Worm (Caenorhabditis elegans) whole organism, late embryonic: ENCODE data around the gene R11E3.1.

Source experiments
- fkh-6 ChIP-seq: sonication (generic microtip); optimal IDR thresholded peaks from 2 replicates; lab custom pipeline; 2016; ENCODE audit warnings: missing genetic modification characterization, missing compliant biosample characterization
- zip-5 ChIP-seq: sonication (generic microtip); optimal IDR thresholded peaks from 2 replicates; lab custom pipeline; 2016; ENCODE audit warnings: missing genetic modification characterization, missing compliant biosample characterization

DNA sequence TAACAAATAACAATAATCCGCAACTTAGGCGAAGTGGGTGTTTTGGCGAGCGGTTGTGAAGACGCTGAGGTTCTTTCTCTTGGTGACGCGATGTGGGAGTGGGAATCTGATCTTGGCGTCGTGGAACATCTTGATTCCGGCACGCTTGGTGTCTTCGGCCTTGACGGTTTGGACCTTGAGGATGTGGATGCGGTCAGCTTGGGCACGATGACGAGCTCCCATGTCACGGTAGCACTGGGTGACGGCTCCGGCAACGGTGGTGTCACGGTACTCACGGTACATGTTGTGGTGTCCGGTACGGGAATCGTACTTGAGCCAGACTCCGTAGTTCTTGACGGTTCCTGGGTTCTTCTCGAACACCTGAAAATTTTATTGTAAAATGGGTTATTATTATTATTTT lies 40.4 kb upstream of the R11E3.1 start:
- TF ChIP-seq fkh-6 (no peak), zip-5 (tag; lab: Kevin White, UChicago) (no peak)
